Worm (Caenorhabditis elegans) whole organism, L4/young adult: ENCODE results near the gene Y4C6B.7.

Experiments used
- dao-5 ChIP-seq: sonication (generic microtip); optimal IDR thresholded peaks from 2 replicates; lab custom pipeline; 2016; ENCODE audit warnings: missing genotype, missing genetic modification characterization, moderate library complexity, missing compliant biosample characterization
- him-1 ChIP-seq: sonication (generic microtip); optimal IDR thresholded peaks from 2 replicates; lab custom pipeline; 2016; ENCODE audit warnings: missing genotype, missing genetic modification reagents, missing genetic modification characterization, missing compliant biosample characterization

DNA sequence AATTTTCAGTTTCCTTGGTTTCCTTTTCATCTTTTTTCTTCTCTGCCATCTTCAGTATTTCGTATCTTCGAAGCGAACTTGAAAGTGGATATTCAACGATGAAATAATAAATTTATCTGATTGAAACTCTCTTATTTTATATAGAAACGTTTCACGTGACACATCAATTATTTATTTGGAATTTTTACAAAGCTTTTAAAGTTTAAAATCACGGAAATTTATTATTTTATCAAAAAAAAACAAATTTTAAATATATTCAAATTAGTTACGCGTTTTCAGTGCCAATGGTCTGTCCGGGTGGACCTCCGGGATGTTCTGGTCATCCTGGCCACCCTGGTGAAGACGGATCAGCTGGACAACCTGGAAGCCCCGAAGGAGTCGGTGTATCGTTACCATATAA is 50.2 kb downstream of the Y4C6B.7 start, which contains the start of gene ZK354.7:
- no peak for TF ChIP-seq dao-5 (tag; lab: Kevin White, UChicago)
- TF ChIP-seq him-1 (tag; lab: Kevin White, UChicago): no peak
